Worm (Caenorhabditis elegans) whole organism, L4/young adult: ENCODE results near the gene F55D10.4.

Source experiments
- W03F9.2 ChIP-seq: fragments of 150-350 bp; optimal IDR thresholded peaks from 2 replicates; lab custom pipeline; 2014; ENCODE audit warnings: missing biosample characterization, missing genetic modification characterization
- dao-5 ChIP-seq: sonication (generic microtip); optimal IDR thresholded peaks from 2 replicates; lab custom pipeline; 2016; ENCODE audit warnings: missing genotype, missing genetic modification characterization, moderate library complexity, missing compliant biosample characterization

ce11 chrX:4682616-4683015, 37.8 kb downstream of the F55D10.4 start, which contains the start of gene K02G10.15:
- TF ChIP-seq W03F9.2 (tag; lab: Kevin White, UChicago) (no peak), dao-5 (tag; lab: Kevin White, UChicago) (no peak)
